Fruit fly (Drosophila melanogaster): ENCODE data around the gene CG12795.

DNA sequence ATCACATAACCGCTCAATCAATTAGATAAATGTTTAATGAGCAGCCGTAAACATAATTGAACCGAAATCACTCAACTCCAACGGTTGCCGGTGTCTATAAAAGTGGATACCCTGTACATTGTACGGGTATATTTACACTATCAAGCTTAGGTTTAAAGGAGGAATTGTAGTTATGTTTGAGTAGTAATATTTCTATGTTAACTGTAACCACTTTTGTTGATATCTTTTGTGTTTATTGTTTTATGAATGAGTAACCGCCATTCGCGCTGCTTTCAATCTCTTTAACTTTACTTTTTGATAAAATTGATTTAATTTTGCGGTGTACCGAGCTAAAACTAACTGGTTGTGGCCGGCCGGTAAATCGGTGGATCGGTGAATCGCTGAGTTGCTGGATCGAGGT lies 29.8 kb downstream of the CG12795 start:
- TF ChIP-seq CG10209 (GFP tag; optimal IDR thresholded peaks at IDR 0.05) (no peak), trem (tag; optimal IDR thresholded peaks at IDR 0.05) (no peak), NC2β (GFP tag; optimal IDR thresholded peaks at IDR 0.05) (no peak), amos (GFP tag; IDR thresholded peaks at IDR 0.05; ENCODE audit: partially characterized antibody) (no peak), phol (tag; optimal IDR thresholded peaks at IDR 0.05) (no peak)
